Worm (Caenorhabditis elegans) whole organism, mixed stage, embryonic: ENCODE results near the gene srh-17.

Experiments used
- M03D4.4 ChIP-seq: sonication (generic microtip); optimal IDR thresholded peaks from 2 replicates; lab custom pipeline; 2017; ENCODE audit warnings: mild to moderate bottlenecking, missing genetic modification characterization, missing compliant biosample characterization
- ceh-39 ChIP-seq: fragments of 150-350 bp; optimal IDR thresholded peaks from 2 replicates; lab custom pipeline; 2014; ENCODE audit warnings: missing biosample characterization, missing genetic modification characterization
- elt-3 ChIP-seq: fragments of 150-350 bp; optimal IDR thresholded peaks from 2 replicates; lab custom pipeline; 2014; ENCODE audit warnings: missing biosample characterization, missing genetic modification characterization
- mab-5 ChIP-seq: fragments of 150-350 bp; optimal IDR thresholded peaks from 2 replicates; lab custom pipeline; 2014; ENCODE audit warnings: missing biosample characterization, missing genetic modification characterization
- mep-1 ChIP-seq: fragments of 150-350 bp; optimal IDR thresholded peaks from 2 replicates; lab custom pipeline; 2017; ENCODE audit warnings: missing biosample characterization, missing genetic modification reagents, missing genetic modification characterization, inconsistent platforms
- nhr-2 ChIP-seq: fragments of 150-350 bp; optimal IDR thresholded peaks from 2 replicates; lab custom pipeline; 2014; ENCODE audit warnings: missing biosample characterization, missing genetic modification characterization
- pha-4 ChIP-seq: fragments of 150-350 bp; optimal IDR thresholded peaks from 2 replicates; lab custom pipeline; 2018; ENCODE audit warnings: missing biosample characterization, missing genetic modification reagents, missing genetic modification characterization
- snpc-4 ChIP-seq: fragments of 150-350 bp; optimal IDR thresholded peaks from 2 replicates; lab custom pipeline; 2014; ENCODE audit warnings: missing biosample characterization, missing genetic modification characterization
- sptf-1 ChIP-seq: sonication (generic microtip); optimal IDR thresholded peaks from 2 replicates; lab custom pipeline; 2017; ENCODE audit warnings: mild to moderate bottlenecking, missing genetic modification characterization, moderate library complexity, missing compliant biosample characterization

ce11 chrV:14649929-14650328 is 11.2 kb upstream of the srh-17 start:
- no peak for TF ChIP-seq snpc-4 (tag; lab: Kevin White, UChicago)
- no peak for TF ChIP-seq mep-1 (tag; lab: Kevin White, UChicago)
- TF ChIP-seq pha-4: no peak
- TF ChIP-seq M03D4.4: no peak
- TF ChIP-seq sptf-1 (tag; lab: Kevin White, UChicago): no peak
- no peak for TF ChIP-seq nhr-2
- TF ChIP-seq mab-5 (tag; lab: Kevin White, UChicago): no peak
- TF ChIP-seq elt-3 (tag; lab: Kevin White, UChicago): no peak
- TF ChIP-seq ceh-39: no peak
